Fruit fly (Drosophila melanogaster) whole organism, embryonic: ENCODE results near the gene Gbs-70E.

Experiments
- CG10321 ChIP-seq: fragments of 200-800 bp; sonication (Bioruptor generic); IDR thresholded peaks from 2 replicates; pipeline ENCODE4 v1.3.6; 2022; ENCODE audit warnings: missing biosample characterization, missing genetic modification characterization
- CG5180 ChIP-seq: fragments of 200-800 bp; sonication (Bioruptor generic); optimal IDR thresholded peaks from 3 replicates; lab custom pipeline; 2017; ENCODE audit warnings: missing biosample characterization, missing genetic modification characterization, mild to moderate bottlenecking, moderate library complexity, missing genetic modification reagents
- CG7357 ChIP-seq: fragments of 200-800 bp; sonication (Bioruptor generic); IDR thresholded peaks from 3 replicates; pipeline ENCODE4 v1.3.6; 2022; ENCODE audit warnings: missing biosample characterization, missing genetic modification characterization
- Dip2 ChIP-seq: fragments of 200-800 bp; sonication (Bioruptor generic); IDR thresholded peaks from 2 replicates; pipeline ENCODE4 v1.3.6; 2022; ENCODE audit warnings: missing biosample characterization, missing genetic modification characterization
- HLH3B ChIP-seq: fragments of 200-800 bp; sonication (Bioruptor generic); IDR thresholded peaks from 2 replicates; pipeline ENCODE4 v1.3.6; 2022; ENCODE audit warnings: missing biosample characterization, missing genetic modification characterization
- Hr78 ChIP-seq, 2 experiments: fragments of 200-800 bp in 1 of 2; fragments of >200 bp in 1 of 2; sonication (Bioruptor generic) in 1 of 2; optimal IDR thresholded peaks; 2 replicates each; lab custom pipeline; 2017 to 2019; ENCODE audit warnings: missing biosample characterization in 2 of 2, missing genetic modification characterization in 2 of 2, mild to moderate bottlenecking in 1 of 2, moderate library complexity in 1 of 2
- Nf-YC ChIP-seq: fragments of 200-800 bp; optimal IDR thresholded peaks from 3 replicates; lab custom pipeline; 2019; ENCODE audit warnings: missing biosample characterization, mild to moderate bottlenecking, missing genetic modification characterization, moderate library complexity
- ci ChIP-seq: fragments of 200-800 bp; sonication (Bioruptor generic); IDR thresholded peaks from 3 replicates; pipeline ENCODE4 v1.3.6; 2022; ENCODE audit warnings: missing biosample characterization, missing genetic modification characterization
- fu2 ChIP-seq: fragments of 200-800 bp; sonication (Bioruptor generic); optimal IDR thresholded peaks from 2 replicates; lab custom pipeline; 2016; ENCODE audit warnings: missing biosample characterization, missing genetic modification characterization
- hkb ChIP-seq, 2 experiments: fragments of 200-800 bp in 1 of 2; fragments of >200 bp in 1 of 2; sonication (Bioruptor generic) in 1 of 2; IDR thresholded peaks in 1 of 2; optimal IDR thresholded peaks in 1 of 2; 2 replicates each; pipeline versions ENCODE4 v1.3.6 to Lab custom; 2017 to 2022; ENCODE audit warnings: missing biosample characterization in 1 of 2, missing genetic modification characterization in 1 of 2
- sisA ChIP-seq: fragments of 200-800 bp; sonication (Bioruptor generic); IDR thresholded peaks from 2 replicates; pipeline ENCODE4 v1.3.6; 2022; ENCODE audit warnings: missing biosample characterization, missing genetic modification characterization

dm6 chr3L:14551621-14552020, 846 bp upstream of the Gbs-70E start:
- TF ChIP-seq hkb (optimal IDR thresholded peaks at IDR 0.05; lab: Kevin White, UChicago): no peak
- no peak for TF ChIP-seq hkb (GFP tag; IDR thresholded peaks at IDR 0.05; lab: Robert Waterston, UW)
- no peak for TF ChIP-seq fu2 (GFP tag; lab: Kevin White, UChicago)
- TF ChIP-seq HLH3B (GFP tag; lab: Robert Waterston, UW): no peak
- TF ChIP-seq CG7357 (GFP tag; lab: Robert Waterston, UW): no peak
- no peak for TF ChIP-seq sisA
- no peak for TF ChIP-seq CG10321 (GFP tag; lab: Robert Waterston, UW)
- TF ChIP-seq Nf-YC (tag; lab: Kevin White, UChicago): no peak
- TF ChIP-seq Dip2: no peak
- TF ChIP-seq Hr78 (GFP tag; optimal IDR thresholded peaks at IDR 0.05; lab: Kevin White, UChicago): no peak
- TF ChIP-seq ci (GFP tag; lab: Robert Waterston, UW): no peak
- no peak for TF ChIP-seq CG5180 (GFP tag; lab: Kevin White, UChicago)
